Worm (Caenorhabditis elegans): ENCODE results near the gene C18E9.9.
A peak's percentile ranks its signal among the peaks of the same experiment; 100 is the strongest.

The C18E9.9 gene

DNA sequence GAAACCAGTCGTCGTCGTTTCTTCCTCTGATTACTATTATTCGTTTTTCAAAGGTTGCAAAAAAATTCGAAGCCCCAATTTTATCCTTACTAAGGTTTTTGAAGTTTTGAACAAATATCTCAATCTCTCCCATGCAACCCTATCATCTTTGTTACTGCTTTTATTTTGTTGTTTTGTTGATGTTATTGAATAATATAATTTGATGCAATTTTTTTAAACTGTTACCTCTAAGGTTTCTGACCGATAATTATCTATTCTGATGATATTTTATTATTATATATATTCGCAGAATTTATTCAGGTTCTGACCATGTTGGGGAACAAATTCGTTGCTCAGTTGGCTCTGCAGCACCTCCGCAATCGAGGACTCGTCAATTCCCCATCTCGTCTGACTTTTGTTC, 6.7 kb upstream of the C18E9.9 start, which contains the start of gene ndub-2:
Gene ndub-2, plus strand, starts transcription at position 301 of the 400 bp plus-strand sequence.
- TF ChIP-seq nhr-12 (tag; optimal IDR thresholded peaks at IDR 0.05) (no peak), sem-2 (GFP tag; optimal IDR thresholded peaks at IDR 0.05) (no peak)

- no peak for TF ChIP-seq nhr-237 (tag; optimal IDR thresholded peaks at IDR 0.05)
- no peak for TF ChIP-seq lsy-2 (tag; optimal IDR thresholded peaks at IDR 0.05)
- TF ChIP-seq zip-8 (tag; optimal IDR thresholded peaks at IDR 0.05) = no peak
- no peak for TF ChIP-seq mab-5 (tag; optimal IDR thresholded peaks at IDR 0.05)
- no peak for TF ChIP-seq hlh-1 (tag; optimal IDR thresholded peaks at IDR 0.05)
- TF ChIP-seq ceh-43 (GFP tag; optimal IDR thresholded peaks at IDR 0.05) = no peak
- TF ChIP-seq lin-13 (tag; optimal IDR thresholded peaks at IDR 0.05) = no peak
Measured at ce11 chrII:8994336-8994735, 5.0 kb upstream of the C18E9.9 start, which contains the start of gene F44G4.1. F44G4.1 (plus strand) TSS chrII:8994636.

DNA sequence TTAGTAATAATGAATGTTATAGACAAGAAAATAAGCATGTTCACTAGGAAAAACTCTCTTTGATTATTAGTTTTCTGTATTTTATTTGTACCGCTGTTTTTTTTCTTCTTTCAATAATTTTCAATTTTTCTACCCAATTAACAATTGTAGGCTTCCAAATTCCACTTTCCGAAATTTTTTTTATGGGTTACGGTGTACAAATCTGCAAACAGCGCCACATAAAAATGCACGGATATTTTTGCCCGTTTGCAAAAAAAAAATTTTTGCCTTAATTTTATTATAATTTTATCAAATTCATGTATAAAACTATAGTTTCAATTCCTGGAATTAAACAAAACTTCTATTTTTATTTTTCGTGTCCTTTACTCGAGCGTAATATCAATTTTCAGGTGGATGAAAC, 3.4 kb upstream of the C18E9.9 start, which contains the start of gene ooc-5:
Gene ooc-5, plus strand, starts transcription at position 381 of the 400 bp plus-strand sequence.
- TF ChIP-seq mep-1 (tag; optimal IDR thresholded peaks at IDR 0.05) (no peak), ces-1 (GFP tag; optimal IDR thresholded peaks at IDR 0.05) (peak; percentile 19), ceh-43 (GFP tag; optimal IDR thresholded peaks at IDR 0.05) (no peak), nhr-2 (tag; optimal IDR thresholded peaks at IDR 0.05) (no peak), mab-5 (tag; optimal IDR thresholded peaks at IDR 0.05) (no peak), snpc-4 (tag; optimal IDR thresholded peaks at IDR 0.05) (no peak), nhr-76 (tag; optimal IDR thresholded peaks at IDR 0.05) (no peak), lsy-2 (tag; optimal IDR thresholded peaks at IDR 0.05) (peak; percentile 93), elt-1 (tag; optimal IDR thresholded peaks at IDR 0.05; ENCODE audit: borderline replicate concordance, insufficient read depth) (no peak), unc-62 (GFP tag; optimal IDR thresholded peaks at IDR 0.05) (no peak)

DNA sequence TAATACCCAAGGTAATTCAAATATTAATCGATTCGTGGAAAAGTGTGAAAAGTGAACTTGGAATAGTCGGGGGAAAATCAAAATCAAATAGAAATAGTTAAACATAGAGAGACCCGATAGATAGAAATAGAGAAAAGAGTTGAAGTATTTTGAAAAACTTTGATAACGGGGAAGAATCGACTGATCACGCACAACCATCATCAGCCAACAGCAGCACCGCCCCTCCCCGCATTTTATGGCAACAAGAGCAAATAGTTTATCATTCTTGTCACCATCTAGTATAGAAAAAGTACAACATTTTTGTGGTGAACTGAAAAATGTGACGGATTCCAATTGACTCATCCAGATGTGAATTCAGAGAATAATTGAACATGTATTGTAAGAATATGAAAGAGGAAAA, 2.3 kb upstream of the C18E9.9 start:
- TF ChIP-seq mls-2 (tag; optimal IDR thresholded peaks at IDR 0.05) = no peak
- no peak for TF ChIP-seq M03D4.4 (tag; optimal IDR thresholded peaks at IDR 0.05)
- no peak for TF ChIP-seq nhr-12 (tag; optimal IDR thresholded peaks at IDR 0.05)
- no peak for TF ChIP-seq mep-1 (tag; optimal IDR thresholded peaks at IDR 0.05)
- no peak for TF ChIP-seq snpc-4 (tag; optimal IDR thresholded peaks at IDR 0.05)
- no peak for TF ChIP-seq nhr-28 (tag; optimal IDR thresholded peaks at IDR 0.05)
- TF ChIP-seq ham-2 (GFP tag; optimal IDR thresholded peaks at IDR 0.05) = no peak
- TF ChIP-seq unc-39 (tag; optimal IDR thresholded peaks at IDR 0.05) = no peak
- no peak for TF ChIP-seq nhr-237 (tag; optimal IDR thresholded peaks at IDR 0.05)
- no peak for TF ChIP-seq lin-32 (GFP tag; optimal IDR thresholded peaks at IDR 0.05)
- TF ChIP-seq bed-3 (GFP tag; optimal IDR thresholded peaks at IDR 0.05) = no peak
- no peak for TF ChIP-seq lsy-2 (tag; optimal IDR thresholded peaks at IDR 0.05)
- no peak for TF ChIP-seq pha-4 (tag; optimal IDR thresholded peaks at IDR 0.05)
- TF ChIP-seq nhr-76 (tag; optimal IDR thresholded peaks at IDR 0.05) = no peak
- no peak for TF ChIP-seq nhr-2 (tag; optimal IDR thresholded peaks at IDR 0.05)

- TF ChIP-seq zip-8 (tag; optimal IDR thresholded peaks at IDR 0.05) (no peak), lin-13 (tag; optimal IDR thresholded peaks at IDR 0.05) (no peak), ces-1 (GFP tag; optimal IDR thresholded peaks at IDR 0.05) (no peak), elt-1 (tag; optimal IDR thresholded peaks at IDR 0.05; ENCODE audit: borderline replicate concordance, insufficient read depth) (no peak), mab-5 (tag; optimal IDR thresholded peaks at IDR 0.05) (no peak), tbx-8 (GFP tag; optimal IDR thresholded peaks at IDR 0.05) (no peak), sem-2 (GFP tag; optimal IDR thresholded peaks at IDR 0.05) (no peak), M03D4.4 (tag; optimal IDR thresholded peaks at IDR 0.05) (no peak), nhr-76 (tag; optimal IDR thresholded peaks at IDR 0.05) (no peak), drap-1 (GFP tag; optimal IDR thresholded peaks at IDR 0.05) (no peak), nhr-2 (tag; optimal IDR thresholded peaks at IDR 0.05) (no peak), flh-1 (GFP tag; optimal IDR thresholded peaks at IDR 0.05) (no peak), snpc-4 (tag; optimal IDR thresholded peaks at IDR 0.05) (no peak), nhr-237 (tag; optimal IDR thresholded peaks at IDR 0.05) (no peak), cnd-1 (tag; optimal IDR thresholded peaks at IDR 0.05) (no peak), nhr-12 (tag; optimal IDR thresholded peaks at IDR 0.05) (no peak), unc-62 (GFP tag; optimal IDR thresholded peaks at IDR 0.05) (no peak), unc-39 (tag; optimal IDR thresholded peaks at IDR 0.05) (no peak), ham-2 (GFP tag; optimal IDR thresholded peaks at IDR 0.05) (no peak)
Measured at ce11 chrII:8990267-8990666, 923 bp upstream of the C18E9.9 start.

ce11 chrII:8987962-8988361, 1.4 kb downstream of the C18E9.9 start, which contains the start of gene C18E9.8:
C18E9.8 (minus strand) TSS chrII:8988062.
- TF ChIP-seq cnd-1 (tag; optimal IDR thresholded peaks at IDR 0.05) (no peak), snpc-4 (tag; optimal IDR thresholded peaks at IDR 0.05) (no peak)
